Worm (Caenorhabditis elegans) whole organism, young adult: ENCODE results near the gene clec-135.

ENCODE experiments used
- nhr-80 ChIP-seq: sonication (generic microtip); optimal IDR thresholded peaks from 2 replicates; lab custom pipeline; 2016; ENCODE audit warnings: missing genetic modification characterization, missing compliant biosample characterization
- zim-3 ChIP-seq: sonication (generic microtip); optimal IDR thresholded peaks from 2 replicates; lab custom pipeline; 2017; ENCODE audit warnings: mild to moderate bottlenecking, missing genetic modification characterization, moderate library complexity, missing compliant biosample characterization

- TF ChIP-seq zim-3 (tag; lab: Kevin White, UChicago) = no peak
- no peak for TF ChIP-seq nhr-80
Observed at ce11 chrII:4226598-4227096, 31.9 kb downstream of the clec-135 start, which contains the start of gene C16A11.4.
